Worm (Caenorhabditis elegans): ENCODE data around the gene C46C2.3.

- no peak for TF ChIP-seq jun-1 (tag; optimal IDR thresholded peaks at IDR 0.05)
- no peak for TF ChIP-seq ceh-82 (tag; optimal IDR thresholded peaks at IDR 0.05)
- TF ChIP-seq unc-62 (GFP tag; optimal IDR thresholded peaks at IDR 0.05): no peak
- TF ChIP-seq mdl-1 (tag; optimal IDR thresholded peaks at IDR 0.05): no peak
- TF ChIP-seq lin-35 (GFP tag; optimal IDR thresholded peaks at IDR 0.05): no peak
- no peak for TF ChIP-seq aly-2 (tag; optimal IDR thresholded peaks at IDR 0.05)
- TF ChIP-seq nhr-237 (tag; optimal IDR thresholded peaks at IDR 0.05): no peak
- no peak for TF ChIP-seq C34B4.2 (tag; optimal IDR thresholded peaks at IDR 0.05)
- TF ChIP-seq nhr-11 (tag; optimal IDR thresholded peaks at IDR 0.05): no peak
- TF ChIP-seq nhr-76 (tag; optimal IDR thresholded peaks at IDR 0.05): no peak
- no peak for TF ChIP-seq fkh-4 (tag; optimal IDR thresholded peaks at IDR 0.05; ENCODE audit: borderline replicate concordance)
- TF ChIP-seq pax-3 (tag; optimal IDR thresholded peaks at IDR 0.05): no peak
- no peak for TF ChIP-seq alr-1 (tag; optimal IDR thresholded peaks at IDR 0.05; ENCODE audit: borderline replicate concordance)
These were observed 18.7 kb downstream of the C46C2.3 start, which contains the start of gene rab-28 for ce11 chrIV:9243670-9244069.

All from whole organism, L1 larva.